Fruit fly (Drosophila melanogaster): ENCODE data around the gene CG4666.
A peak's percentile ranks its signal among the peaks of the same experiment; 100 is the strongest.

Gene CG4666

dm6 chrX:6037180-6037946 is 40.2 kb downstream of the CG4666 start, which contains the start of the genes rux and MCTS1 (continued):
- TF ChIP-seq jumu (GFP tag; optimal IDR thresholded peaks at IDR 0.05) (peak; percentile 15), CG30020 (tag; optimal IDR thresholded peaks at IDR 0.05) (peak; percentile 17), nerfin-2 (GFP tag; IDR thresholded peaks at IDR 0.05; ENCODE audit: partially characterized antibody) (peak; percentile 92), sna (GFP tag; IDR thresholded peaks at IDR 0.05; ENCODE audit: partially characterized antibody) (peak; percentile 94), dm (GFP tag; optimal IDR thresholded peaks at IDR 0.05) (no peak), CG9817 (tag; optimal IDR thresholded peaks at IDR 0.05) (peak; percentile 19), lmd (GFP tag; IDR thresholded peaks at IDR 0.05) (peak; percentile 45; the same call in 1 of the 2 replicates), Mrtf (GFP tag; IDR thresholded peaks at IDR 0.05) (peak; percentile 8; the same call in 1 of the 3 replicates), CG34422 (GFP tag; IDR thresholded peaks at IDR 0.05) (peak; percentile 18; the same call in 1 of the 3 replicates), CG3726 (GFP tag; IDR thresholded peaks at IDR 0.05) (no peak), CG13775 (GFP tag; optimal IDR thresholded peaks at IDR 0.05) (peak; percentile 29), NFAT (GFP tag; IDR thresholded peaks at IDR 0.05) (peak; percentile 65), Lhr (GFP tag; optimal IDR thresholded peaks at IDR 0.05) (peak; percentile 77), CG11560 (tag; IDR thresholded peaks at IDR 0.05) (0 out of 3 replicates have a peak, but pooled peaks have one; percentile 45), CG14014 (GFP tag; IDR thresholded peaks at IDR 0.05) (no peak), zfh2 (GFP tag; optimal IDR thresholded peaks at IDR 0.05) (peak; percentile 3), CG17186 (GFP tag; optimal IDR thresholded peaks at IDR 0.05) (peak; percentile 42), CG10147 (GFP tag; optimal IDR thresholded peaks at IDR 0.05) (no peak), CG16863 (GFP tag; optimal IDR thresholded peaks at IDR 0.05) (peak; percentile 59), Ravus (GFP tag; IDR thresholded peaks at IDR 0.05) (no peak), wor (GFP tag; IDR thresholded peaks at IDR 0.05) (no peak), Side (GFP tag; optimal IDR thresholded peaks at IDR 0.05) (peak; percentile 8), Ada2b (GFP tag; IDR thresholded peaks at IDR 0.05) (0 out of 2 replicates have a peak, but pooled peaks have one; percentile 27), Opbp (GFP tag; IDR thresholded peaks at IDR 0.05; ENCODE audit: partially characterized antibody) (peak; percentile 90), Ets65A (GFP tag) (peak; percentile 85), ara (GFP tag; IDR thresholded peaks at IDR 0.05) (0 out of 2 replicates have a peak, but pooled peaks have one; percentile 33), CG4404 (GFP tag; IDR thresholded peaks at IDR 0.05) (peak; percentile 37), Sox102F (GFP tag; optimal IDR thresholded peaks at IDR 0.05) (no peak), CG11504 (tag; optimal IDR thresholded peaks at IDR 0.05) (peak; percentile 44), MESR4 (GFP tag; optimal IDR thresholded peaks at IDR 0.05) (peak; percentile 44), sob (GFP tag; IDR thresholded peaks at IDR 0.05) (peak; percentile 51; the same call in 1 of the 2 replicates), chinmo (GFP tag; IDR thresholded peaks at IDR 0.05; ENCODE audit: partially characterized antibody) (peak; percentile 89), Hmr (GFP tag; optimal IDR thresholded peaks at IDR 0.05) (peak; percentile 9), E2f1 (GFP tag; IDR thresholded peaks at IDR 0.05) (no peak), CG18011 (GFP tag; optimal IDR thresholded peaks at IDR 0.05) (peak; percentile 49), CG42726 (GFP tag; IDR thresholded peaks at IDR 0.05; ENCODE audit: partially characterized antibody) (peak; percentile 90), knrl (GFP tag; IDR thresholded peaks at IDR 0.05; ENCODE audit: partially characterized antibody) (peak; percentile 94), HmgZ (tag; optimal IDR thresholded peaks at IDR 0.05) (peak; percentile 28), klu (GFP tag; IDR thresholded peaks at IDR 0.05) (peak; percentile 21; the same call in 1 of the 2 replicates), H2.0 (GFP tag; IDR thresholded peaks at IDR 0.05) (no peak), Med (GFP tag) (peak; percentile 87), pum (GFP tag; optimal IDR thresholded peaks at IDR 0.05) (peak; percentile 53), CG13123 (GFP tag; optimal IDR thresholded peaks at IDR 0.05) (no peak), CG9727 (GFP tag; optimal IDR thresholded peaks at IDR 0.05) (peak; percentile 45), CG11247 (GFP tag; IDR thresholded peaks at IDR 0.05) (peak; percentile 55; the same call in 1 of the 2 replicates), CG12659 (GFP tag; optimal IDR thresholded peaks at IDR 0.05) (peak; percentile 65), CG6791 (GFP tag; IDR thresholded peaks at IDR 0.05; ENCODE audit: partially characterized antibody) (peak; percentile 89), CG12155 (GFP tag; optimal IDR thresholded peaks at IDR 0.05) (peak; percentile 29)
